Worm (Caenorhabditis elegans): Measurements from ENCODE around the gene T28D9.4.

DNA sequence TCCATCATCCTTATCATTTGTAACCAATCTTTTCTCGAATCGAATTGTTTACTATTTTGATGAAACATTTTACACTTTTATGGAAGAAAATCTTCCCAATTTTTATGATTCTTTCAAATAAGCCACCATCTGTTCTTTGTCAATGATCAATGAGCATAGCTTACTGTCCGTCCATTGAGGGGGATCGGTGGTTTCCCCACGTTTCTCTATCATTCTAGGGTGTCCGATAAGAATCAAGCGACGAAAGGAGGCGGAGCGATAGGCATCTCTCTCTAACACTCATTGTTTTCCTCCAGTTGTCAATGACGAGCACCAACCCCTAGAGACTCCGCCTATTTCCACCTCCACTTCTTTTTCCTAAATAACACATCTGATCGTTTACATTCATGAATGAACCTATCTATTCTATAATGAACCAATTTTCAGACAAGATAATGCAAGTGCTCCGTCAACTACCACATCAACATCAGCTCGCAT, 47.8 kb downstream of the T28D9.4 start, which contains the start of gene C56E6.2:
- no peak for TF ChIP-seq W03F9.2 (tag; optimal IDR thresholded peaks at IDR 0.05)
- TF ChIP-seq him-1 (tag; optimal IDR thresholded peaks at IDR 0.05): no peak
